Fruit fly (Drosophila melanogaster) whole organism, prepupa: ENCODE measurements around the gene Oat.

Experiments used
- Blimp-1 ChIP-seq: fragments of 200-800 bp; sonication (Bioruptor generic); optimal IDR thresholded peaks from 3 replicates; lab custom pipeline; 2017; ENCODE audit warnings: missing biosample characterization, missing genetic modification characterization, mild to moderate bottlenecking, moderate library complexity, missing genetic modification reagents
- CG10631 ChIP-seq: fragments of 200-800 bp; sonication (Bioruptor generic); optimal IDR thresholded peaks from 2 replicates; lab custom pipeline; 2016; ENCODE audit warnings: missing biosample characterization, missing genetic modification characterization
- CG10669 ChIP-seq: fragments of 200-800 bp; sonication (Bioruptor generic); optimal IDR thresholded peaks from 3 replicates; lab custom pipeline; 2018; ENCODE audit warnings: missing biosample characterization, mild to moderate bottlenecking, missing genetic modification characterization, moderate library complexity
- CG11294 ChIP-seq: fragments of 200-800 bp; sonication (Bioruptor generic); IDR thresholded peaks from 2 replicates; pipeline ENCODE4 v1.3.6; 2022; ENCODE audit warnings: missing biosample characterization, missing genetic modification characterization
- CG11762 ChIP-seq: fragments of 200-800 bp; sonication (Bioruptor generic); optimal IDR thresholded peaks from 3 replicates; lab custom pipeline; 2016; ENCODE audit warnings: missing biosample characterization, missing genetic modification characterization; ENCODE audit not compliant: insufficient read depth
- CG11902 ChIP-seq: fragments of 200-800 bp; sonication (Bioruptor generic); optimal IDR thresholded peaks from 3 replicates; lab custom pipeline; 2016; ENCODE audit warnings: missing biosample characterization, missing genetic modification characterization
- CG15336 ChIP-seq: fragments of 200-800 bp; sonication (Bioruptor generic); IDR thresholded peaks from 2 replicates; pipeline ENCODE4 v1.3.6; 2022; ENCODE audit warnings: missing biosample characterization, missing genetic modification characterization
- CG1621 ChIP-seq: fragments of 200-800 bp; sonication (Bioruptor generic); optimal IDR thresholded peaks from 3 replicates; lab custom pipeline; 2018; ENCODE audit warnings: missing biosample characterization, mild to moderate bottlenecking, missing genetic modification characterization
- CG16779 ChIP-seq: fragments of 200-800 bp; sonication (Bioruptor generic); optimal IDR thresholded peaks from 3 replicates; lab custom pipeline; 2017; ENCODE audit warnings: missing biosample characterization, mild to moderate bottlenecking, missing genetic modification characterization
- CG3032 ChIP-seq: fragments of 200-800 bp; optimal IDR thresholded peaks from 2 replicates; lab custom pipeline; 2019; ENCODE audit warnings: missing biosample characterization, mild to moderate bottlenecking, missing genetic modification characterization, moderate library complexity
- CG31627 ChIP-seq: fragments of 200-800 bp; sonication (Bioruptor generic); optimal IDR thresholded peaks from 3 replicates; lab custom pipeline; 2016; ENCODE audit warnings: missing biosample characterization, missing genetic modification characterization
- CG34406 ChIP-seq: fragments of 200-800 bp; sonication (Bioruptor generic); optimal IDR thresholded peaks from 3 replicates; lab custom pipeline; 2016; ENCODE audit warnings: missing biosample characterization, missing genetic modification characterization
- CG3919 ChIP-seq: fragments of 200-800 bp; sonication (Bioruptor generic); optimal IDR thresholded peaks from 3 replicates; lab custom pipeline; 2016; ENCODE audit warnings: missing biosample characterization, missing genetic modification characterization
- CG4318 ChIP-seq: fragments of 200-800 bp; sonication (Bioruptor generic); optimal IDR thresholded peaks from 3 replicates; lab custom pipeline; 2017; ENCODE audit warnings: missing biosample characterization, mild to moderate bottlenecking, missing genetic modification characterization
- CG6163 ChIP-seq: fragments of 200-800 bp; sonication (Bioruptor generic); IDR thresholded peaks from 3 replicates; pipeline ENCODE4 v1.3.6; 2022; ENCODE audit warnings: missing biosample characterization, missing genetic modification characterization
- CG6792 ChIP-seq: fragments of 200-800 bp; sonication (Bioruptor generic); optimal IDR thresholded peaks from 3 replicates; lab custom pipeline; 2016; ENCODE audit warnings: missing biosample characterization, missing genetic modification characterization
- CG6854 ChIP-seq: fragments of 200-800 bp; sonication (Bioruptor generic); optimal IDR thresholded peaks from 2 replicates; lab custom pipeline; 2017; ENCODE audit warnings: missing biosample characterization, mild to moderate bottlenecking, missing genetic modification characterization
- CG8119 ChIP-seq: fragments of 200-800 bp; sonication (Bioruptor generic); IDR thresholded peaks from 3 replicates; pipeline ENCODE4 v1.3.6; 2022; ENCODE audit warnings: missing biosample characterization, missing genetic modification characterization
- Eip75B ChIP-seq: fragments of 200-800 bp; sonication (Bioruptor generic); optimal IDR thresholded peaks from 3 replicates; lab custom pipeline; 2016; ENCODE audit warnings: missing biosample characterization, missing genetic modification characterization
- Eip78C ChIP-seq: fragments of 200-800 bp; sonication (Bioruptor generic); peaks from one replicate; lab custom pipeline; 2016; ENCODE audit warnings: missing biosample characterization, missing genetic modification characterization
- Ets96B ChIP-seq: fragments of 200-800 bp; optimal IDR thresholded peaks from 2 replicates; lab custom pipeline; 2019; ENCODE audit warnings: missing biosample characterization, mild to moderate bottlenecking, missing genetic modification characterization, moderate library complexity
- Gug ChIP-seq: fragments of 200-800 bp; sonication (Bioruptor generic); IDR thresholded peaks from 2 replicates; pipeline ENCODE4 v1.3.6; 2022; ENCODE audit warnings: missing biosample characterization, missing genetic modification characterization
- Hr38 ChIP-seq: sonication (Bioruptor generic); optimal IDR thresholded peaks from 2 replicates; lab custom pipeline; 2016; ENCODE audit warnings: missing biosample characterization, missing genetic modification characterization
- Hr39 ChIP-seq: fragments of 200-800 bp; sonication (Bioruptor generic); optimal IDR thresholded peaks from 2 replicates; lab custom pipeline; 2016; ENCODE audit warnings: missing biosample characterization, missing genetic modification characterization
- Hr4 ChIP-seq: fragments of 200-800 bp; sonication (Bioruptor generic); optimal IDR thresholded peaks from 3 replicates; lab custom pipeline; 2016; ENCODE audit warnings: missing biosample characterization, missing genetic modification characterization
- Lpt ChIP-seq: fragments of 200-800 bp; sonication (Bioruptor generic); optimal IDR thresholded peaks from 3 replicates; lab custom pipeline; 2016; ENCODE audit warnings: missing biosample characterization, missing genetic modification characterization
- Met ChIP-seq: fragments of 200-800 bp; sonication (Bioruptor generic); optimal IDR thresholded peaks from 3 replicates; lab custom pipeline; 2016; ENCODE audit warnings: missing biosample characterization, missing genetic modification characterization
- OdsH ChIP-seq: fragments of 200-800 bp; sonication (Bioruptor generic); optimal IDR thresholded peaks from 3 replicates; lab custom pipeline; 2016; ENCODE audit warnings: missing biosample characterization, missing genetic modification characterization
- Smox ChIP-seq: fragments of 200-800 bp; sonication (Bioruptor generic); optimal IDR thresholded peaks from 3 replicates; lab custom pipeline; 2016; ENCODE audit warnings: missing biosample characterization, missing genetic modification characterization
- Sox102F ChIP-seq: fragments of 200-800 bp; sonication (Bioruptor generic); optimal IDR thresholded peaks from 2 replicates; lab custom pipeline; 2016; ENCODE audit warnings: missing biosample characterization, mild to moderate bottlenecking, missing genetic modification characterization
- achi ChIP-seq: fragments of 200-800 bp; sonication (Bioruptor generic); optimal IDR thresholded peaks from 3 replicates; lab custom pipeline; 2016; ENCODE audit warnings: missing biosample characterization, missing genetic modification characterization
- acj6 ChIP-seq: fragments of 200-800 bp; sonication (Bioruptor generic); optimal IDR thresholded peaks from 3 replicates; lab custom pipeline; 2016; ENCODE audit warnings: missing biosample characterization, missing genetic modification characterization
- cyc ChIP-seq: fragments of 200-800 bp; sonication (Bioruptor generic); optimal IDR thresholded peaks from 3 replicates; lab custom pipeline; 2016; ENCODE audit warnings: missing biosample characterization, missing genetic modification characterization
- dsx ChIP-seq: fragments of 200-800 bp; optimal IDR thresholded peaks from 3 replicates; lab custom pipeline; 2019; ENCODE audit warnings: missing biosample characterization, mild to moderate bottlenecking, missing genetic modification characterization, moderate library complexity; ENCODE audit not compliant: poor library complexity, severe bottlenecking
- eg ChIP-seq: fragments of 200-800 bp; sonication (Bioruptor generic); IDR thresholded peaks from 3 replicates; pipeline ENCODE4 v1.3.6; 2022; ENCODE audit warnings: missing biosample characterization, missing genetic modification characterization
- esn ChIP-seq: fragments of 200-800 bp; sonication (Bioruptor generic); optimal IDR thresholded peaks from 2 replicates; lab custom pipeline; 2016; ENCODE audit warnings: missing biosample characterization, mild to moderate bottlenecking, missing genetic modification characterization, moderate library complexity
- fd59A ChIP-seq: fragments of 200-800 bp; sonication (Bioruptor generic); optimal IDR thresholded peaks from 2 replicates; lab custom pipeline; 2017; ENCODE audit warnings: missing biosample characterization, mild to moderate bottlenecking, missing genetic modification characterization, missing genetic modification reagents
- fd85E ChIP-seq: fragments of 200-800 bp; sonication (Bioruptor generic); optimal IDR thresholded peaks from 3 replicates; lab custom pipeline; 2016; ENCODE audit warnings: missing biosample characterization, missing genetic modification characterization
- fkh ChIP-seq: fragments of 200-800 bp; sonication (Bioruptor generic); optimal IDR thresholded peaks from 3 replicates; lab custom pipeline; 2017; ENCODE audit warnings: missing biosample characterization, mild to moderate bottlenecking, missing genetic modification characterization, moderate library complexity
- net ChIP-seq: fragments of 200-800 bp; sonication (Bioruptor generic); optimal IDR thresholded peaks from 3 replicates; lab custom pipeline; 2016; ENCODE audit warnings: missing biosample characterization, missing genetic modification characterization
- pdm3 ChIP-seq: fragments of 200-800 bp; sonication (Bioruptor generic); optimal IDR thresholded peaks from 3 replicates; lab custom pipeline; 2016; ENCODE audit warnings: missing biosample characterization, missing genetic modification characterization
- spab ChIP-seq: fragments of 200-800 bp; sonication (Bioruptor generic); optimal IDR thresholded peaks from 2 replicates; lab custom pipeline; 2017; ENCODE audit warnings: missing biosample characterization, mild to moderate bottlenecking, missing genetic modification characterization, missing genetic modification reagents
- ss ChIP-seq, 2 experiments: fragments of 200-800 bp; sonication (Bioruptor generic); optimal IDR thresholded peaks; 2 replicates in 1 of 2; 3 replicates in 1 of 2; lab custom pipeline; 2017 to 2018; ENCODE audit warnings: mild to moderate bottlenecking in 2 of 2, missing biosample characterization in 2 of 2, missing genetic modification characterization in 2 of 2, moderate library complexity in 1 of 2
- vri ChIP-seq: fragments of 200-800 bp; sonication (Bioruptor generic); optimal IDR thresholded peaks from 3 replicates; lab custom pipeline; 2016; ENCODE audit warnings: missing biosample characterization, mild to moderate bottlenecking, missing genetic modification characterization

Oat gene

DNA sequence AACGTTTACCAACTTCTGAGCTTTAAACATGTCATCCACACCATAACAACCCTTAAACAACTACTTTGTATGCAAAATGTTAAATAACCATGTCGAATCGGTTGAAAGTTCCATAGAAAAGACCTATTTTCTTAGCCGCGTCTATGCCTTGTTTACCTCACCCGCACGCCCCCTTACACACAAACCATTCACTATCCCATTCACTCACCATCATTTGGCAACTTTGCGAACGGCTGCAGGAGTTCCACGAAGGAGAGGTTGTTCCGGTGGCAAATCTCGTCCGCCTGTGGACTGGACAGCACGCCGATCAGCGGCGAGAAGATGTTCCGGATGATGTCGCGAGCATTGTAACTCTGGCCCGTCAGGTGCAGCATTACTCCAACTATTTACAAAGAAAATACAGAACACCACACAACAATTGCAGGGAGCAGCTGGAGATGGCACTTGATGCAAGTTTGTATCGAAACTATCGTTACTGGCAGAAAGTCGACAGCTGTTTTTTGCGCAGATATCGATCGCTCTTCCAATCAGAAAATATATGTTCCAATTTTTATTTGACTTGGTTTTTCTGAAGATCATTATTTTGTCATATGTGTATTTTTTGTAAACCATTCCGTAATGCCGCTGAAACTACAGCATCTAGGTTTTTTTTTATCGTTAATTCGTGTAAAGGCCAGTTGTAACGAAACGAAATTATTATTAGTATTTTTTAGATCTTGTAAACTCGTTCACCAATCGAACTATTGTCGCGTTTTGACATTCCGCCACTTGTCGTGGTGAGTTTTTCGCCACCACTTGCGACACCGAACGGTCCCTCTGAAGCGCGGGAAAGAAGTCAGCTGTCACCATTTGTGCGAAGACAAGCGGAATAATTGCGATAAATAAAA is 31.3 kb downstream of the Oat start, which contains the start of gene asf1:
Gene asf1, plus strand, starts transcription at position 823 of the 887 bp plus-strand sequence.
- TF ChIP-seq dsx (GFP tag; lab: Kevin White, UChicago) (peak; percentile 92), CG15336 (GFP tag; lab: Robert Waterston, UW) (0 out of 2 replicates have a peak, but pooled peaks have one; percentile 13), achi (peak; percentile 66), cyc (GFP tag; lab: Kevin White, UChicago) (peak; percentile 23), fd85E (GFP tag; lab: Kevin White, UChicago) (no peak), vri (GFP tag; lab: Kevin White, UChicago) (no peak), CG8119 (GFP tag; lab: Robert Waterston, UW) (peak; percentile 38; the same call in 1 of the 3 replicates), Met (GFP tag; lab: Kevin White, UChicago) (no peak), esn (peak; percentile 27), CG11902 (GFP tag; lab: Kevin White, UChicago) (no peak), CG6163 (GFP tag; lab: Robert Waterston, UW) (no peak; the same call in 2 of the 3 replicates), CG11762 (GFP tag; lab: Kevin White, UChicago) (no peak), CG1621 (tag; lab: Kevin White, UChicago) (no peak), Eip78C (GFP tag; lab: Kevin White, UChicago) (peak; percentile 39), fkh (peak; percentile 69)

DNA sequence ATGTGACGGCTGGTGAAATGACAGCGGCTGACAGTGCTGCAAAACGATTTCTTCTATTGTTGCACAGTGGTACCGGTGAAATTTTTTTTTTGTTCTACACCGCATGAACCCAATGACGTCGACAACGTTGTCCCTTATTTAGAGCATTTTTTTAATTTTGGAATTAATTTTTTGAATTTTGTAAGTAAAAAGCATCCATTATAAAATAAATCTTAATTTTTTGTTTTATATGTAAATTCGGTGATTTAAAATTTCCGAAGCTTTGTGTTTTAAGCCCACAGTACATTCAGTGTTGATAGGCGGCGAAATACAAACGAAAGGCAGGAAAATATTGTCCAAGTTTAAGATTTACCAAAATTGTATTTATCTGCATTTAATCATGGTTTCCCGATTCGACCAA is 37.5 kb downstream of the Oat start, which contains the start of the genes Lon and PIG-F:
Gene Lon, minus strand, starts transcription at position 28 of the 400 bp plus-strand sequence.
Gene PIG-F, plus strand, starts transcription at position 284 of the 400 bp plus-strand sequence.
- TF ChIP-seq fd59A (GFP tag; lab: Kevin White, UChicago): peak; percentile 99
- TF ChIP-seq dsx (GFP tag; lab: Kevin White, UChicago): peak; percentile 96
- peak; percentile 99 for TF ChIP-seq CG3032 (tag; lab: Kevin White, UChicago)
- TF ChIP-seq CG31627: peak; percentile 99
- peak; percentile 99 for TF ChIP-seq pdm3 (GFP tag; lab: Kevin White, UChicago)
- peak; percentile 98 for TF ChIP-seq CG8119 (GFP tag; lab: Robert Waterston, UW)
- peak; percentile 99 for TF ChIP-seq esn
- peak; percentile 99 for TF ChIP-seq CG11762 (GFP tag; lab: Kevin White, UChicago)
- peak; percentile 98 for TF ChIP-seq vri (GFP tag; lab: Kevin White, UChicago)
- peak; percentile 97 for TF ChIP-seq CG16779 (tag; lab: Kevin White, UChicago)
- TF ChIP-seq Smox (GFP tag; lab: Kevin White, UChicago): peak; percentile 99
- peak; percentile 99 for TF ChIP-seq CG34406 (GFP tag; lab: Kevin White, UChicago)
- TF ChIP-seq CG6163 (GFP tag; lab: Robert Waterston, UW): peak; percentile 98
- peak; percentile 98 for TF ChIP-seq spab
- peak; percentile 98 to 99 for TF ChIP-seq ss (GFP tag; optimal IDR thresholded peaks at IDR 0.05; lab: Kevin White, UChicago)
- TF ChIP-seq CG3919 (GFP tag; lab: Kevin White, UChicago): peak; percentile 99
- peak; percentile 95 for TF ChIP-seq CG1621 (tag; lab: Kevin White, UChicago)
- peak; percentile 99 for TF ChIP-seq OdsH (GFP tag; lab: Kevin White, UChicago)
- TF ChIP-seq Eip78C (GFP tag; lab: Kevin White, UChicago): peak; percentile 100
- peak; percentile 96 for TF ChIP-seq fd85E (GFP tag; lab: Kevin White, UChicago)
- peak; percentile 97 for TF ChIP-seq Gug
- peak; percentile 99 for TF ChIP-seq Eip75B
- TF ChIP-seq CG10631 (GFP tag; lab: Kevin White, UChicago): peak; percentile 99
- peak; percentile 99 for TF ChIP-seq acj6 (GFP tag; lab: Kevin White, UChicago)
- TF ChIP-seq net (GFP tag; lab: Kevin White, UChicago): peak; percentile 99
- peak; percentile 99 for TF ChIP-seq Ets96B
- peak; percentile 99 for TF ChIP-seq Hr39 (GFP tag; lab: Kevin White, UChicago)
- TF ChIP-seq CG15336 (GFP tag; lab: Robert Waterston, UW): peak; percentile 98
- TF ChIP-seq CG6854 (GFP tag; lab: Kevin White, UChicago): peak; percentile 98
- TF ChIP-seq Sox102F (GFP tag; lab: Kevin White, UChicago): peak; percentile 99
- peak; percentile 99 for TF ChIP-seq Met (GFP tag; lab: Kevin White, UChicago)
- TF ChIP-seq Lpt (GFP tag; lab: Kevin White, UChicago): peak; percentile 98
- peak; percentile 99 for TF ChIP-seq achi
- peak; percentile 98 for TF ChIP-seq fkh
- peak; percentile 99 for TF ChIP-seq CG6792 (GFP tag; lab: Kevin White, UChicago)
- TF ChIP-seq Blimp-1 (GFP tag; lab: Kevin White, UChicago): peak; percentile 95
- TF ChIP-seq Hr38 (GFP tag; lab: Kevin White, UChicago): peak; percentile 89
- TF ChIP-seq CG11294 (GFP tag; lab: Robert Waterston, UW): peak; percentile 97
- peak; percentile 99 for TF ChIP-seq Hr4 (GFP tag; lab: Kevin White, UChicago)
- peak; percentile 97; the same call in 2 of the 3 replicates for TF ChIP-seq eg (GFP tag; lab: Robert Waterston, UW)
- peak; percentile 99 for TF ChIP-seq CG4318 (GFP tag; lab: Kevin White, UChicago)
- TF ChIP-seq CG10669 (GFP tag; lab: Kevin White, UChicago): peak; percentile 99
